Worm (Caenorhabditis elegans): ENCODE measurements around the gene F18A1.1.

DNA sequence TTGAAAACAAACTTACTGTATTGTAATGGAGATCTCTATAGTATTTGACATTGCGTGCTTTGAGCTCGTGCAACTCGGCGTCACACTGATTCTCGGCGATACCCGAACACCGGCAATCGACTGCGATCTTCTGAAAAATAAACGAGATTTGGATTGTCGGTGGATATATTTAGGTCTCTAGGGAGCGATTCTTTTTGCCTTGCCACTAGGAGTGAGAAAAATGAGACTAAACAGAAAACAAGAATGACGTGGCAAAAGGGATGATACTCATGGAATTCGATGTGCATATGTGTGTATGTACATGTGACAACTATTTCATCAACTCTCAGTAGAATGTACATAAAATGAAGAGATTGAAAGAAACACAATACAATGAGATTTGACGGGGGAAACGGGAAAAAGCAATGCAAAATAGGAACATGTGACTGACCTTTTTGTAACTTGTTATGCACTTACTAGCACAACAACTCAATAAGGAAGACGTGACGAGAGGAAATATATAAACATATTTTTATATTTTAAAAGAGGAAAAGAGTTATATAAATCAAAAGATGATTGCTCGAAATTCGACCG, 30.0 kb downstream of the F18A1.1 start:
- no peak for TF ChIP-seq ets-7 (tag; optimal IDR thresholded peaks at IDR 0.05)
- TF ChIP-seq ama-1 (optimal IDR thresholded peaks at IDR 0.05), result no peak
- TF ChIP-seq aly-1 (tag; optimal IDR thresholded peaks at IDR 0.05), result no peak
- no peak for TF ChIP-seq tra-4 (tag; optimal IDR thresholded peaks at IDR 0.05)
- TF ChIP-seq hnd-1 (tag; optimal IDR thresholded peaks at IDR 0.05), result no peak
- no peak for TF ChIP-seq ceh-13 (GFP tag; optimal IDR thresholded peaks at IDR 0.05)
- no peak for TF ChIP-seq ceh-36 (tag; optimal IDR thresholded peaks at IDR 0.05)
- no peak for TF ChIP-seq hmg-4 (GFP tag; optimal IDR thresholded peaks at IDR 0.05)
- no peak for TF ChIP-seq tbx-11 (GFP tag; IDR thresholded peaks at IDR 0.05)
- TF ChIP-seq B0310.2 (tag; optimal IDR thresholded peaks at IDR 0.05), result no peak
- TF ChIP-seq hmbx-1 (tag; optimal IDR thresholded peaks at IDR 0.05), result no peak
- no peak for TF ChIP-seq pes-1 (GFP tag; IDR thresholded peaks at IDR 0.05)
